Worm (Caenorhabditis elegans) whole organism, L4 larva: ENCODE results near the gene dylt-3.

Source experiments
- snpc-4 ChIP-seq: fragments of 150-350 bp; optimal IDR thresholded peaks from 2 replicates; lab custom pipeline; 2014; ENCODE audit warnings: missing biosample characterization, missing genetic modification characterization
- unc-39 ChIP-seq: sonication (generic microtip); optimal IDR thresholded peaks from 2 replicates; lab custom pipeline; 2017; ENCODE audit warnings: missing biosample characterization, missing genetic modification characterization

ce11 chrII:8185016-8185493, 3.5 kb downstream of the dylt-3 start, which contains the start of the genes mig-5 and cct-1:
- TF ChIP-seq unc-39 (no peak), snpc-4 (no peak)
